Fruit fly (Drosophila melanogaster) whole organism, pupa: Measurements from ENCODE around the gene spn-D.

ENCODE experiments used
- CG13204 ChIP-seq: fragments of 200-800 bp; sonication (Bioruptor generic); optimal IDR thresholded peaks from 2 replicates; lab custom pipeline; 2018; ENCODE audit warnings: missing biosample characterization, mild to moderate bottlenecking, missing genetic modification characterization, moderate library complexity
- CG14655 ChIP-seq: fragments of 200-800 bp; sonication (Bioruptor generic); optimal IDR thresholded peaks from 3 replicates; lab custom pipeline; 2017; ENCODE audit warnings: mild to moderate bottlenecking, missing biosample characterization, missing genetic modification reagents, missing genetic modification characterization
- CG32121 ChIP-seq: fragments of 200-800 bp; sonication (Bioruptor generic); IDR thresholded peaks from 2 replicates; pipeline ENCODE4 v1.3.6; 2022; ENCODE audit warnings: missing biosample characterization, missing genetic modification characterization
- CG8159 ChIP-seq: fragments of 200-800 bp; sonication (Bioruptor generic); optimal IDR thresholded peaks from 3 replicates; lab custom pipeline; 2018; ENCODE audit warnings: missing biosample characterization, mild to moderate bottlenecking, missing genetic modification characterization, moderate library complexity
- CG9948 ChIP-seq: fragments of 200-800 bp; sonication (Bioruptor generic); optimal IDR thresholded peaks from 2 replicates; lab custom pipeline; 2018; ENCODE audit warnings: missing biosample characterization, mild to moderate bottlenecking, missing genetic modification characterization, moderate library complexity
- EcR ChIP-seq: fragments of 200-800 bp; sonication (Bioruptor generic); optimal IDR thresholded peaks from 3 replicates; lab custom pipeline; 2019; ENCODE audit warnings: missing biosample characterization, missing genetic modification characterization, mild to moderate bottlenecking, moderate library complexity, missing genetic modification reagents
- Ets98B ChIP-seq: fragments of 200-800 bp; sonication (Bioruptor generic); IDR thresholded peaks from 2 replicates; pipeline ENCODE4 v1.3.6; 2022; ENCODE audit warnings: missing biosample characterization, missing genetic modification characterization
- Pif1A ChIP-seq: fragments of 200-800 bp; sonication (Bioruptor generic); optimal IDR thresholded peaks from 3 replicates; lab custom pipeline; 2016; ENCODE audit warnings: missing biosample characterization, missing genetic modification characterization
- rn ChIP-seq: fragments of 200-800 bp; sonication (Bioruptor generic); IDR thresholded peaks from 2 replicates; pipeline ENCODE4 v1.3.6; 2022; ENCODE audit warnings: missing biosample characterization, missing genetic modification characterization

dm6 chr3R:27133992-27134391 is 31.5 kb upstream of the spn-D start:
- TF ChIP-seq Ets98B (GFP tag; lab: Robert Waterston, UW) (no peak), CG14655 (GFP tag; lab: Kevin White, UChicago) (no peak), CG9948 (tag; lab: Kevin White, UChicago) (no peak), rn (no peak), CG13204 (no peak), CG8159 (tag; lab: Kevin White, UChicago) (no peak), CG32121 (no peak), Pif1A (GFP tag; lab: Kevin White, UChicago) (no peak), EcR (GFP tag; lab: Kevin White, UChicago) (no peak)
